Fruit fly (Drosophila melanogaster) whole organism, embryonic: ENCODE measurements around the gene cmb.

Source experiments
- Abd-B ChIP-seq: fragments of 200-800 bp; sonication (Bioruptor generic); optimal IDR thresholded peaks from 2 replicates; lab custom pipeline; 2018; ENCODE audit warnings: missing biosample characterization, mild to moderate bottlenecking, missing genetic modification characterization, moderate library complexity
- Asciz ChIP-seq: fragments of 200-800 bp; sonication (Bioruptor generic); optimal IDR thresholded peaks from 2 replicates; lab custom pipeline; 2017; ENCODE audit warnings: missing biosample characterization, mild to moderate bottlenecking, missing genetic modification characterization, missing genetic modification reagents
- Bdp1 ChIP-seq: fragments of 200-800 bp; sonication (Bioruptor generic); optimal IDR thresholded peaks from 3 replicates; lab custom pipeline; 2016; ENCODE audit warnings: missing biosample characterization, missing genetic modification characterization
- BtbVII ChIP-seq: fragments of 200-800 bp; sonication (Bioruptor generic); optimal IDR thresholded peaks from 3 replicates; lab custom pipeline; 2017; ENCODE audit warnings: missing biosample characterization, mild to moderate bottlenecking, missing genetic modification characterization
- CG11504 ChIP-seq: fragments of 200-800 bp; sonication (Bioruptor generic); optimal IDR thresholded peaks from 3 replicates; lab custom pipeline; 2019; ENCODE audit warnings: missing biosample characterization, mild to moderate bottlenecking, missing genetic modification characterization, moderate library complexity
- CG12299 ChIP-seq: fragments of 200-800 bp; sonication (Bioruptor generic); optimal IDR thresholded peaks from 2 replicates; lab custom pipeline; 2018; ENCODE audit warnings: missing biosample characterization, mild to moderate bottlenecking, missing genetic modification characterization
- CG1233 ChIP-seq: fragments of 200-800 bp; sonication (Bioruptor generic); optimal IDR thresholded peaks from 4 replicates; lab custom pipeline; 2018; ENCODE audit warnings: missing biosample characterization, mild to moderate bottlenecking, missing genetic modification characterization
- CG15479 ChIP-seq: fragments of 200-800 bp; sonication (Bioruptor generic); optimal IDR thresholded peaks from 3 replicates; lab custom pipeline; 2019; ENCODE audit warnings: missing biosample characterization, mild to moderate bottlenecking, missing genetic modification characterization, moderate library complexity
- CG1603 ChIP-seq: fragments of 200-800 bp; sonication (Bioruptor generic); optimal IDR thresholded peaks from 2 replicates; lab custom pipeline; 2019; ENCODE audit warnings: missing biosample characterization, mild to moderate bottlenecking, missing genetic modification characterization, moderate library complexity
- CG16815 ChIP-seq: fragments of 200-800 bp; sonication (Bioruptor generic); optimal IDR thresholded peaks from 3 replicates; lab custom pipeline; 2017; ENCODE audit warnings: missing biosample characterization, mild to moderate bottlenecking, missing genetic modification characterization
- CG17385 ChIP-seq: fragments of 200-800 bp; sonication (Bioruptor generic); optimal IDR thresholded peaks from 3 replicates; lab custom pipeline; 2018; ENCODE audit warnings: missing biosample characterization, mild to moderate bottlenecking, missing genetic modification characterization
- CG17568 ChIP-seq: fragments of 200-800 bp; sonication (Bioruptor generic); optimal IDR thresholded peaks from 2 replicates; lab custom pipeline; 2018; ENCODE audit warnings: missing biosample characterization, mild to moderate bottlenecking, missing genetic modification characterization, moderate library complexity
- CG17612 ChIP-seq: fragments of 200-800 bp; sonication (Bioruptor generic); IDR thresholded peaks from 2 replicates; pipeline ENCODE4 v1.3.6; 2022; ENCODE audit warnings: missing biosample characterization, missing genetic modification characterization
- CG18262 ChIP-seq: fragments of 200-800 bp; optimal IDR thresholded peaks from 3 replicates; lab custom pipeline; 2019; ENCODE audit warnings: missing biosample characterization, mild to moderate bottlenecking, missing genetic modification characterization, moderate library complexity
- CG2199 ChIP-seq: fragments of 200-800 bp; sonication (Bioruptor generic); IDR thresholded peaks from 3 replicates; pipeline ENCODE4 v1.3.6; 2022; ENCODE audit warnings: missing biosample characterization, missing genetic modification characterization
- CG30403 ChIP-seq: fragments of 200-800 bp; sonication (Bioruptor generic); optimal IDR thresholded peaks from 3 replicates; lab custom pipeline; 2016; ENCODE audit warnings: missing biosample characterization, missing genetic modification characterization
- CG3281 ChIP-seq: fragments of 200-800 bp; sonication (Bioruptor generic); optimal IDR thresholded peaks from 3 replicates; lab custom pipeline; 2017; ENCODE audit warnings: missing biosample characterization, mild to moderate bottlenecking, missing genetic modification characterization
- CG4617 ChIP-seq: fragments of 200-800 bp; sonication (Bioruptor generic); optimal IDR thresholded peaks from 3 replicates; lab custom pipeline; 2016; ENCODE audit warnings: missing biosample characterization, missing genetic modification characterization, borderline replicate concordance
- CG6254 ChIP-seq: fragments of 200-800 bp; sonication (Bioruptor generic); optimal IDR thresholded peaks from 3 replicates; lab custom pipeline; 2017; ENCODE audit warnings: mild to moderate bottlenecking, missing biosample characterization, missing genetic modification reagents, missing genetic modification characterization
- CG8089 ChIP-seq: fragments of 200-800 bp; sonication (Bioruptor generic); optimal IDR thresholded peaks from 3 replicates; lab custom pipeline; 2016; ENCODE audit warnings: missing biosample characterization, missing genetic modification characterization
- CG8281 ChIP-seq: fragments of 200-800 bp; sonication (Bioruptor generic); optimal IDR thresholded peaks from 2 replicates; lab custom pipeline; 2018; ENCODE audit warnings: missing biosample characterization, mild to moderate bottlenecking, missing genetic modification characterization, moderate library complexity
- CG8388 ChIP-seq: fragments of 200-800 bp; sonication (Bioruptor generic); optimal IDR thresholded peaks from 2 replicates; lab custom pipeline; 2019; ENCODE audit warnings: missing biosample characterization, mild to moderate bottlenecking, missing genetic modification characterization, moderate library complexity
- CHES-1-like ChIP-seq: fragments of 200-800 bp; sonication (Bioruptor generic); optimal IDR thresholded peaks from 2 replicates; lab custom pipeline; 2016; ENCODE audit warnings: missing biosample characterization, missing genetic modification characterization
- Dp ChIP-seq: fragments of 200-800 bp; sonication (Bioruptor generic); optimal IDR thresholded peaks from 2 replicates; lab custom pipeline; 2018; ENCODE audit warnings: missing biosample characterization, mild to moderate bottlenecking, missing genetic modification characterization, moderate library complexity
- E2f1 ChIP-seq: fragments of 200-800 bp; sonication (Bioruptor generic); IDR thresholded peaks from 2 replicates; pipeline ENCODE4 v1.3.6; 2022; ENCODE audit warnings: missing biosample characterization, missing genetic modification characterization
- E2f2 ChIP-seq: fragments of 200-800 bp; sonication (Bioruptor generic); IDR thresholded peaks from 2 replicates; pipeline ENCODE4 v1.3.6; 2022; ENCODE audit warnings: missing biosample characterization, missing genetic modification characterization
- Ets97D ChIP-seq: fragments of 200-800 bp; sonication (Bioruptor generic); optimal IDR thresholded peaks from 3 replicates; lab custom pipeline; 2016; ENCODE audit warnings: missing biosample characterization, missing genetic modification characterization
- GATAe ChIP-seq: fragments of 200-800 bp; sonication (Bioruptor generic); conservative IDR thresholded peaks from 2 replicates; pipeline ENCODE4 v1.3.6; 2022; ENCODE audit warnings: missing biosample characterization, missing genetic modification characterization
- H2.0 ChIP-seq: fragments of 200-800 bp; sonication (Bioruptor generic); IDR thresholded peaks from 2 replicates; pipeline ENCODE4 v1.3.6; 2022; ENCODE audit warnings: missing biosample characterization, missing genetic modification characterization
- HLHmδ ChIP-seq: fragments of 200-800 bp; sonication (Bioruptor generic); optimal IDR thresholded peaks from 2 replicates; lab custom pipeline; 2018; ENCODE audit warnings: missing biosample characterization, mild to moderate bottlenecking, missing genetic modification characterization, moderate library complexity
- NFAT ChIP-seq: fragments of 200-800 bp; sonication (Bioruptor generic); IDR thresholded peaks from 2 replicates; pipeline ENCODE4 v1.3.6; 2022; ENCODE audit warnings: missing biosample characterization, missing genetic modification characterization
- NK7.1 ChIP-seq: fragments of 200-800 bp; sonication (Bioruptor generic); optimal IDR thresholded peaks from 3 replicates; lab custom pipeline; 2016; ENCODE audit warnings: missing biosample characterization, missing genetic modification characterization
- Oaz ChIP-seq: fragments of 200-800 bp; sonication (Bioruptor generic); IDR thresholded peaks from 2 replicates; pipeline ENCODE4 v1.3.6; 2022; ENCODE audit warnings: missing biosample characterization, missing genetic modification characterization
- Rx ChIP-seq: fragments of 200-800 bp; sonication (Bioruptor generic); IDR thresholded peaks from 2 replicates; pipeline ENCODE4 v1.3.6; 2022; ENCODE audit warnings: missing biosample characterization, missing genetic modification characterization
- ac ChIP-seq: fragments of 200-800 bp; sonication (Bioruptor generic); optimal IDR thresholded peaks from 3 replicates; lab custom pipeline; 2017; ENCODE audit warnings: missing biosample characterization, mild to moderate bottlenecking, missing genetic modification characterization
- cas ChIP-seq: fragments of 200-800 bp; sonication (Bioruptor generic); IDR thresholded peaks from 2 replicates; pipeline ENCODE4 v1.3.6; 2022; ENCODE audit warnings: missing biosample characterization, missing genetic modification characterization
- dmrt11E ChIP-seq: fragments of 200-800 bp; sonication (Bioruptor generic); optimal IDR thresholded peaks from 3 replicates; lab custom pipeline; 2018; ENCODE audit warnings: missing biosample characterization, mild to moderate bottlenecking, missing genetic modification characterization, moderate library complexity
- gsb ChIP-seq: fragments of 200-800 bp; sonication (Bioruptor generic); IDR thresholded peaks from 2 replicates; pipeline ENCODE4 v1.3.6; 2022; ENCODE audit warnings: missing biosample characterization, missing genetic modification characterization
- insv ChIP-seq, 2 experiments: fragments of 200-800 bp; sonication (Bioruptor generic); optimal IDR thresholded peaks; 3 replicates each; lab custom pipeline; 2016 to 2018; ENCODE audit warnings: missing biosample characterization in 2 of 2, missing genetic modification characterization in 2 of 2
- jigr1 ChIP-seq: fragments of 200-800 bp; sonication (Bioruptor generic); IDR thresholded peaks from 3 replicates; pipeline ENCODE4 v1.3.6; 2022; ENCODE audit warnings: missing biosample characterization, missing genetic modification characterization
- kah ChIP-seq: fragments of 200-800 bp; sonication (Bioruptor generic); optimal IDR thresholded peaks from 2 replicates; lab custom pipeline; 2018; ENCODE audit warnings: missing biosample characterization, mild to moderate bottlenecking, missing genetic modification characterization
- org-1 ChIP-seq: fragments of 200-800 bp; sonication (Bioruptor generic); optimal IDR thresholded peaks from 2 replicates; lab custom pipeline; 2017; ENCODE audit warnings: missing biosample characterization, missing genetic modification characterization
- prd ChIP-seq, 3 experiments: fragments of >200 bp in 2 of 3; fragments of 200-800 bp in 1 of 3; sonication (Bioruptor generic) in 1 of 3; optimal IDR thresholded peaks in 2 of 3; IDR thresholded peaks in 1 of 3; 2 replicates in 2 of 3; 3 replicates in 1 of 3; pipeline versions ENCODE4 v1.3.6 to Lab custom; 2017 to 2022; ENCODE audit warnings: missing biosample characterization in 1 of 3, missing genetic modification characterization in 1 of 3
- rib ChIP-seq: fragments of 200-800 bp; sonication (Bioruptor generic); IDR thresholded peaks from 2 replicates; pipeline ENCODE4 v1.3.6; 2022; ENCODE audit warnings: missing biosample characterization, missing genetic modification characterization
- schlank ChIP-seq: fragments of 200-800 bp; sonication (Bioruptor generic); optimal IDR thresholded peaks from 2 replicates; lab custom pipeline; 2018; ENCODE audit warnings: missing biosample characterization, mild to moderate bottlenecking, missing genetic modification characterization
- sna ChIP-seq: fragments of 200-800 bp; sonication (Bioruptor generic); IDR thresholded peaks from 2 replicates; pipeline ENCODE4 v1.3.6; 2022; ENCODE audit warnings: missing biosample characterization, missing genetic modification characterization; ENCODE audit not compliant: partially characterized antibody
- tna ChIP-seq: fragments of 200-800 bp; sonication (Bioruptor generic); IDR thresholded peaks from 2 replicates; pipeline ENCODE4 v1.3.6; 2022; ENCODE audit warnings: missing biosample characterization, missing genetic modification characterization; ENCODE audit not compliant: partially characterized antibody

The cmb gene

DNA sequence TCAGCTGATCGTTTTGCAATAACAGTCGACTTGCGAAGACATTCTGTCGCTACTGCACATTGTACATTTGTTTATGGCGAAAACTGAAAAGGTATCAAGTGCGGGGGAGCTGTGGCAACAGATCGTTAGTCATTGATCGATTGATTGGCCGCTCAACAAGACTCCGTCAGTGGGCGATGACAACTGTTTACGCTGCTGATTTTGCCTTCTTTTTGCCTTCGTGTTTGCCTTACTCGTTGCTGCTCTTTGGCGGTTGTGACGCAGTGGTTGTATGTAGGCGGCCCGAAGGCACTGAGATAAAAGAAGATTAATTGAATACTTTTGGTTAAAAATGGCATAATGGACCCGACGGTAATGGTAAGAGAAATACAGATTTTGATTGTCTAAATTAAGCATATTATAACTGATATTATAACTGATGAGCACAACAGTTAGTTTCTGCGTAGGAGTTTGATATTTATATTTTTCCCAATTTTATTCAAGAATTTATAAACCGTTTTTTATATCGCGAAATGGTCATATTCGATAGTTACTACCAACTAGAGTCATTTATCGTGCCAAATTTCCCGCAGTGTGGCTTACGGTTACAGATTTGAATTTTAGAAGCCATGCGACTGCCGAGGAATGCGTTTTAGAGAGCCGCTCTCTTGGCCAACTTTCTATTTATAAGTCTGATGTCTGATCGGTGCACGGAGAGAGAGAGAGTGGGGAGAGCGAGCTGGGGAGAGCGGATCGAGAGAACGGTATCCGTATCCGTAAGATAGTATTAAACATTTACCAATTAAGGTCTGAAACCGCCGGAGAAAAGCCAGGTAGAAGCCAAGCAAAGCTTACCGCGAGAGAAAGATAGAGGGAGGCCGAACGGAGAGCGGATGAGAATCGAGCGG, 34.4 kb downstream of the cmb start (continued):
- TF ChIP-seq rib (GFP tag; lab: Robert Waterston, UW) (no peak; the same call in 1 of the 2 replicates), GATAe (GFP tag; lab: Robert Waterston, UW) (peak; percentile 13; the same call in 1 of the 2 replicates), CG3281 (GFP tag; lab: Kevin White, UChicago) (peak; percentile 92), prd (optimal IDR thresholded peaks at IDR 0.05; lab: Kevin White, UChicago) (no peak), prd (GFP tag; IDR thresholded peaks at IDR 0.05; lab: Robert Waterston, UW) (peak; percentile 86), H2.0 (GFP tag; lab: Robert Waterston, UW) (peak; percentile 79), Asciz (GFP tag; lab: Kevin White, UChicago) (peak; percentile 94), Dp (peak; percentile 2), ac (GFP tag; lab: Kevin White, UChicago) (no peak), NK7.1 (GFP tag; lab: Kevin White, UChicago) (peak; percentile 39), NFAT (GFP tag; lab: Robert Waterston, UW) (peak; percentile 77), CG12299 (tag; lab: Kevin White, UChicago) (peak; percentile 53), E2f2 (GFP tag; lab: Robert Waterston, UW) (peak; percentile 54; the same call in 1 of the 2 replicates), cas (GFP tag; lab: Robert Waterston, UW) (no peak), HLHmδ (no peak), Abd-B (peak; percentile 84), CG17568 (GFP tag; lab: Kevin White, UChicago) (peak; percentile 74), CG1603 (tag; lab: Kevin White, UChicago) (peak; percentile 40), CG15479 (GFP tag; lab: Kevin White, UChicago) (no peak), CG4617 (GFP tag; lab: Kevin White, UChicago) (peak; percentile 60), CG8089 (GFP tag; lab: Kevin White, UChicago) (no peak), Oaz (peak; percentile 55), Bdp1 (GFP tag; lab: Kevin White, UChicago) (peak; percentile 13), CG16815 (GFP tag; lab: Kevin White, UChicago) (peak; percentile 87), CG8281 (tag; lab: Kevin White, UChicago) (peak; percentile 72), org-1 (GFP tag; lab: Kevin White, UChicago) (peak; percentile 90), CG6254 (GFP tag; lab: Kevin White, UChicago) (peak; percentile 82), E2f1 (GFP tag; lab: Robert Waterston, UW) (peak; percentile 81), CG30403 (GFP tag; lab: Kevin White, UChicago) (peak; percentile 95), kah (peak; percentile 80), dmrt11E (tag; lab: Kevin White, UChicago) (peak; percentile 66), Rx (peak; percentile 79), BtbVII (peak; percentile 92), CG1233 (GFP tag; lab: Kevin White, UChicago) (peak; percentile 84), Ets97D (GFP tag; lab: Kevin White, UChicago) (peak; percentile 43), sna (GFP tag; lab: Robert Waterston, UW) (peak; percentile 79), CHES-1-like (GFP tag; lab: Kevin White, UChicago) (peak; percentile 11), CG17385 (GFP tag; lab: Kevin White, UChicago) (peak; percentile 82), CG17612 (GFP tag; lab: Robert Waterston, UW) (peak; percentile 55), CG11504 (tag; lab: Kevin White, UChicago) (peak; percentile 95), schlank (tag; lab: Kevin White, UChicago) (peak; percentile 63), gsb (GFP tag; lab: Robert Waterston, UW) (peak; percentile 74), CG8388 (GFP tag; lab: Kevin White, UChicago) (peak; percentile 90), tna (GFP tag; lab: Robert Waterston, UW) (no peak), CG18262 (tag; lab: Kevin White, UChicago) (peak; percentile 94), insv (GFP tag; optimal IDR thresholded peaks at IDR 0.05; lab: Kevin White, UChicago) (peak in 1 of 2 experiments; percentile 23), jigr1 (GFP tag; lab: Robert Waterston, UW) (peak; percentile 77), CG2199 (GFP tag; lab: Robert Waterston, UW) (peak; percentile 72; the same call in 1 of the 3 replicates)
